Fruit fly (Drosophila melanogaster): ENCODE measurements around the gene CG13884.
A peak's percentile ranks its signal among the peaks of the same experiment; 100 is the strongest.

The CG13884 gene

DNA sequence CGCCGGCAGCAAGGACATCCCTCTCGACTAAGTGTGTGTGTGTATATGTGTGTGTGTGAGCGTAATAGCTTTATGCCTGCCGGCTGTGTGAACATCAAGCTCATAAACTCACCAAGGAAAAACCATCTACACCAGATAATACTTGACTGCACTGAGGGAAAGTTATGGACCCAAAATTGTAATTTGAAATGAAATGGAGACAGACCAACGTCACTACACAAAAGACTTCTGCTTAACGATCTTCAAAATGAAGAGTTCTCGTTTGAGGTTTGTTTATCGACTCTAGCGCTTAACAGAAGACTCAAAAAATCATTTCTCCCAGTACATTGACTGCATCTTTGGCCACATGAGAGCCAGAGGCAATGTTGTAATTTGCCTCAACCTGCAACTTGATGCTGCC is 21.9 kb upstream of the CG13884 start:
- TF ChIP-seq CG10348 (GFP tag; IDR thresholded peaks at IDR 0.05) (no peak), CG13204 (GFP tag; optimal IDR thresholded peaks at IDR 0.05) (no peak), CG12605 (GFP tag; IDR thresholded peaks at IDR 0.05) (no peak), CG32121 (GFP tag; IDR thresholded peaks at IDR 0.05) (no peak), fd96Ca (GFP tag; IDR thresholded peaks at IDR 0.05) (peak; percentile 32; the same call in 1 of the 3 replicates), CG4496 (GFP tag; IDR thresholded peaks at IDR 0.05) (no peak; the same call in 2 of the 3 replicates), Snoo (tag; optimal IDR thresholded peaks at IDR 0.05) (peak; percentile 2), Pif1A (GFP tag; optimal IDR thresholded peaks at IDR 0.05) (peak; percentile 49), D1 (tag; optimal IDR thresholded peaks at IDR 0.05) (no peak), rn (GFP tag; IDR thresholded peaks at IDR 0.05) (no peak), CG17806 (tag; optimal IDR thresholded peaks at IDR 0.05) (peak; percentile 56), CG8301 (tag; optimal IDR thresholded peaks at IDR 0.05) (peak; percentile 39), CG15710 (tag; optimal IDR thresholded peaks at IDR 0.05) (peak; percentile 40), Pif1B (GFP tag; optimal IDR thresholded peaks at IDR 0.05) (peak; percentile 31), CG34367 (tag; optimal IDR thresholded peaks at IDR 0.05) (peak; percentile 48), EcR (GFP tag; optimal IDR thresholded peaks at IDR 0.05) (no peak), CG8159 (tag; optimal IDR thresholded peaks at IDR 0.05) (peak; percentile 52), CG14655 (GFP tag; optimal IDR thresholded peaks at IDR 0.05) (peak; percentile 60), gl (tag; optimal IDR thresholded peaks at IDR 0.05) (no peak), CG9948 (tag; optimal IDR thresholded peaks at IDR 0.05) (peak; percentile 52), Ets98B (GFP tag; IDR thresholded peaks at IDR 0.05) (no peak)

dm6 chr3L:385095-385494 is 18.9 kb upstream of the CG13884 start:
- TF ChIP-seq CG34367 (tag; optimal IDR thresholded peaks at IDR 0.05) (peak; percentile 48), CG4496 (GFP tag; IDR thresholded peaks at IDR 0.05) (no peak), CG17806 (tag; optimal IDR thresholded peaks at IDR 0.05) (peak; percentile 54), CG10348 (GFP tag; IDR thresholded peaks at IDR 0.05) (no peak), CG15710 (tag; optimal IDR thresholded peaks at IDR 0.05) (peak; percentile 54), CG13204 (GFP tag; optimal IDR thresholded peaks at IDR 0.05) (no peak), Snoo (tag; optimal IDR thresholded peaks at IDR 0.05) (no peak), Pif1A (GFP tag; optimal IDR thresholded peaks at IDR 0.05) (no peak), Pif1B (GFP tag; optimal IDR thresholded peaks at IDR 0.05) (no peak), D1 (tag; optimal IDR thresholded peaks at IDR 0.05) (no peak), CG14655 (GFP tag; optimal IDR thresholded peaks at IDR 0.05) (no peak), fd96Ca (GFP tag; IDR thresholded peaks at IDR 0.05) (no peak), CG9948 (tag; optimal IDR thresholded peaks at IDR 0.05) (peak; percentile 36), rn (GFP tag; IDR thresholded peaks at IDR 0.05) (no peak), CG8159 (tag; optimal IDR thresholded peaks at IDR 0.05) (peak; percentile 63), gl (tag; optimal IDR thresholded peaks at IDR 0.05) (no peak), Ets98B (GFP tag; IDR thresholded peaks at IDR 0.05) (no peak), CG32121 (GFP tag; IDR thresholded peaks at IDR 0.05) (no peak), EcR (GFP tag; optimal IDR thresholded peaks at IDR 0.05) (no peak), CG8301 (tag; optimal IDR thresholded peaks at IDR 0.05) (no peak), CG12605 (GFP tag; IDR thresholded peaks at IDR 0.05) (no peak)

- no peak for TF ChIP-seq CG4496 (GFP tag; IDR thresholded peaks at IDR 0.05)
- no peak for TF ChIP-seq CG15710 (tag; optimal IDR thresholded peaks at IDR 0.05)
- TF ChIP-seq Pif1A (GFP tag; optimal IDR thresholded peaks at IDR 0.05), result no peak
- no peak for TF ChIP-seq gl (tag; optimal IDR thresholded peaks at IDR 0.05)
- no peak for TF ChIP-seq CG8159 (tag; optimal IDR thresholded peaks at IDR 0.05)
- TF ChIP-seq EcR (GFP tag; optimal IDR thresholded peaks at IDR 0.05), result no peak
- TF ChIP-seq CG13204 (GFP tag; optimal IDR thresholded peaks at IDR 0.05), result no peak
- TF ChIP-seq CG8301 (tag; optimal IDR thresholded peaks at IDR 0.05), result no peak
- TF ChIP-seq D1 (tag; optimal IDR thresholded peaks at IDR 0.05), result no peak
- no peak for TF ChIP-seq fd96Ca (GFP tag; IDR thresholded peaks at IDR 0.05)
- no peak for TF ChIP-seq CG12605 (GFP tag; IDR thresholded peaks at IDR 0.05)
Observed at dm6 chr3L:380886-381546, 14.8 kb upstream of the CG13884 start.

dm6 chr3L:378906-379305 is 12.7 kb upstream of the CG13884 start:
- TF ChIP-seq CG8159 (tag; optimal IDR thresholded peaks at IDR 0.05) (no peak), CG9948 (tag; optimal IDR thresholded peaks at IDR 0.05) (no peak), CG32121 (GFP tag; IDR thresholded peaks at IDR 0.05) (no peak), CG12605 (GFP tag; IDR thresholded peaks at IDR 0.05) (no peak), fd96Ca (GFP tag; IDR thresholded peaks at IDR 0.05) (no peak), Pif1A (GFP tag; optimal IDR thresholded peaks at IDR 0.05) (no peak), CG34367 (tag; optimal IDR thresholded peaks at IDR 0.05) (no peak), CG14655 (GFP tag; optimal IDR thresholded peaks at IDR 0.05) (no peak), CG17806 (tag; optimal IDR thresholded peaks at IDR 0.05) (no peak), CG4496 (GFP tag; IDR thresholded peaks at IDR 0.05) (no peak), CG10348 (GFP tag; IDR thresholded peaks at IDR 0.05) (no peak), CG13204 (GFP tag; optimal IDR thresholded peaks at IDR 0.05) (no peak), Ets98B (GFP tag; IDR thresholded peaks at IDR 0.05) (no peak), rn (GFP tag; IDR thresholded peaks at IDR 0.05) (no peak), CG15710 (tag; optimal IDR thresholded peaks at IDR 0.05) (no peak), Pif1B (GFP tag; optimal IDR thresholded peaks at IDR 0.05) (no peak), CG8301 (tag; optimal IDR thresholded peaks at IDR 0.05) (no peak), gl (tag; optimal IDR thresholded peaks at IDR 0.05) (no peak), Snoo (tag; optimal IDR thresholded peaks at IDR 0.05) (no peak), D1 (tag; optimal IDR thresholded peaks at IDR 0.05) (no peak)

DNA sequence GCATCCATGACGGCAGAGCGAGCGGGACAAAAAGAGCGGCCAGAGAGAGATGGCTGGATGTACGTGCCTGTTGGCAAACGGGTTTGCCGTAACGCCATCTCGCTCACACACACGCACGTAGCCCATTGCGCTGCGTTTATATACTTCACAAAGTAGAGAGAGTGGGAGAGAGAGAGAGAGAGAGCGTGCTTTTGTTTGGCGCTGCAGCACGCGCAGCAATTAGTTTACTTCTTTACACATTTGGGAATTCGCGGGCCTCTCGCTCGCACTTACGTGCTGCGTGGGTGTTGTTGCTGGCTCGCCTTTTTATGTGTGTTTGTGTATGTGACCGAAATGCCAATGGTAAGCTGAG is 11.8 kb upstream of the CG13884 start:
- TF ChIP-seq CG9948 (tag; optimal IDR thresholded peaks at IDR 0.05) (no peak), CG34367 (tag; optimal IDR thresholded peaks at IDR 0.05) (no peak), CG17806 (tag; optimal IDR thresholded peaks at IDR 0.05) (no peak), Pif1B (GFP tag; optimal IDR thresholded peaks at IDR 0.05) (no peak), CG8301 (tag; optimal IDR thresholded peaks at IDR 0.05) (no peak), CG32121 (GFP tag; IDR thresholded peaks at IDR 0.05) (no peak), Ets98B (GFP tag; IDR thresholded peaks at IDR 0.05) (no peak), CG14655 (GFP tag; optimal IDR thresholded peaks at IDR 0.05) (no peak), fd96Ca (GFP tag; IDR thresholded peaks at IDR 0.05) (no peak), Snoo (tag; optimal IDR thresholded peaks at IDR 0.05) (no peak), CG12605 (GFP tag; IDR thresholded peaks at IDR 0.05) (no peak)
